Worm (Caenorhabditis elegans) whole organism, L3 larva: ENCODE results near the gene F13H8.12.
A peak's percentile ranks its signal among the peaks of the same experiment; 100 is the strongest.

ENCODE experiments used
- R02D3.7 ChIP-seq: fragments of 150-350 bp; optimal IDR thresholded peaks from 2 replicates; lab custom pipeline; 2014; ENCODE audit warnings: missing biosample characterization, missing genetic modification characterization
- aly-2 ChIP-seq: fragments of 150-350 bp; optimal IDR thresholded peaks from 2 replicates; lab custom pipeline; 2014; ENCODE audit warnings: missing biosample characterization, missing genetic modification characterization
- ama-1 ChIP-seq: fragments of 150-350 bp; optimal IDR thresholded peaks from 2 replicates; lab custom pipeline; 2018
- ceh-28 ChIP-seq: fragments of 150-350 bp; optimal IDR thresholded peaks from 2 replicates; lab custom pipeline; 2014; ENCODE audit warnings: missing biosample characterization, missing genetic modification reagents, missing genetic modification characterization
- ceh-82 ChIP-seq: fragments of 150-350 bp; optimal IDR thresholded peaks from 2 replicates; lab custom pipeline; 2014; ENCODE audit warnings: missing biosample characterization, missing genetic modification characterization
- daf-12 ChIP-seq: fragments of 150-350 bp; optimal IDR thresholded peaks from 2 replicates; lab custom pipeline; 2014; ENCODE audit warnings: missing biosample characterization, missing genetic modification reagents, missing genetic modification characterization
- egl-27 ChIP-seq: sonication (generic microtip); optimal IDR thresholded peaks from 4 replicates; lab custom pipeline; 2017; ENCODE audit warnings: missing biosample characterization, missing genetic modification reagents, missing genetic modification characterization
- elt-2 ChIP-seq: sonication (generic microtip); optimal IDR thresholded peaks from 2 replicates; lab custom pipeline; 2016; ENCODE audit warnings: missing genetic modification reagents, mild to moderate bottlenecking, missing genetic modification characterization, missing compliant biosample characterization
- elt-3 ChIP-seq, 3 experiments: fragments of 150-350 bp in 1 of 3; sonication (generic microtip) in 2 of 3; optimal IDR thresholded peaks; 2 replicates in 2 of 3; 4 replicates in 1 of 3; lab custom pipeline; 2014 to 2017; ENCODE audit warnings: missing biosample characterization in 3 of 3, missing genetic modification characterization in 3 of 3
- eor-1 ChIP-seq, 2 experiments: fragments of 150-350 bp; optimal IDR thresholded peaks; 2 replicates each; lab custom pipeline; 2014 to 2018; ENCODE audit warnings: missing biosample characterization in 2 of 2, missing genetic modification characterization in 2 of 2
- fkh-2 ChIP-seq: fragments of 150-350 bp; optimal IDR thresholded peaks from 2 replicates; lab custom pipeline; 2014; ENCODE audit warnings: missing biosample characterization, missing genetic modification reagents, missing genetic modification characterization
- jun-1 ChIP-seq: fragments of 150-350 bp; optimal IDR thresholded peaks from 2 replicates; lab custom pipeline; 2014; ENCODE audit warnings: missing biosample characterization, missing genetic modification reagents, missing genetic modification characterization
- lin-15B ChIP-seq: fragments of 150-350 bp; optimal IDR thresholded peaks from 2 replicates; lab custom pipeline; 2014; ENCODE audit warnings: missing biosample characterization, missing genetic modification characterization
- lin-39 ChIP-seq: fragments of 150-350 bp; optimal IDR thresholded peaks from 2 replicates; lab custom pipeline; 2018; ENCODE audit warnings: missing biosample characterization, missing genetic modification reagents, missing genetic modification characterization
- lsy-12 ChIP-seq: sonication (generic microtip); optimal IDR thresholded peaks from 2 replicates; lab custom pipeline; 2016; ENCODE audit warnings: mild to moderate bottlenecking, missing genetic modification characterization, missing compliant biosample characterization
- mdl-1 ChIP-seq: fragments of 150-350 bp; optimal IDR thresholded peaks from 2 replicates; lab custom pipeline; 2014; ENCODE audit warnings: missing biosample characterization, missing genetic modification characterization
- nfya-1 ChIP-seq: sonication (generic microtip); optimal IDR thresholded peaks from 2 replicates; lab custom pipeline; 2017; ENCODE audit warnings: missing genetic modification characterization, mild to moderate bottlenecking, missing compliant biosample characterization, antibody characterized with exemption, moderate library complexity; ENCODE audit not compliant: insufficient read depth
- nhr-11 ChIP-seq: fragments of 150-350 bp; optimal IDR thresholded peaks from 2 replicates; lab custom pipeline; 2014; ENCODE audit warnings: missing biosample characterization, missing genetic modification characterization
- nhr-12 ChIP-seq: fragments of 150-350 bp; optimal IDR thresholded peaks from 2 replicates; lab custom pipeline; 2014; ENCODE audit warnings: missing biosample characterization, missing genetic modification characterization
- nhr-25 ChIP-seq: sonication (generic microtip); optimal IDR thresholded peaks from 2 replicates; lab custom pipeline; 2017; ENCODE audit warnings: missing biosample characterization, missing genetic modification characterization
- nhr-28 ChIP-seq: fragments of 150-350 bp; optimal IDR thresholded peaks from 2 replicates; lab custom pipeline; 2014; ENCODE audit warnings: missing biosample characterization, missing genetic modification characterization
- nhr-43 ChIP-seq: sonication (generic microtip); optimal IDR thresholded peaks from 2 replicates; lab custom pipeline; 2016; ENCODE audit warnings: mild to moderate bottlenecking, missing genetic modification characterization, missing compliant biosample characterization; ENCODE audit not compliant: poor library complexity, severe bottlenecking
- nhr-67 ChIP-seq: fragments of 150-350 bp; optimal IDR thresholded peaks from 2 replicates; lab custom pipeline; 2014; ENCODE audit warnings: missing biosample characterization, missing genetic modification characterization
- nhr-77 ChIP-seq: fragments of 150-350 bp; optimal IDR thresholded peaks from 2 replicates; lab custom pipeline; 2014; ENCODE audit warnings: missing biosample characterization, missing genetic modification characterization
- pha-4 ChIP-seq: fragments of 150-350 bp; optimal IDR thresholded peaks from 2 replicates; lab custom pipeline; 2014; ENCODE audit warnings: missing biosample characterization, missing genetic modification reagents, missing genetic modification characterization
- pqm-1 ChIP-seq: fragments of 150-350 bp; optimal IDR thresholded peaks from 2 replicates; lab custom pipeline; 2017; ENCODE audit warnings: missing biosample characterization, missing genetic modification characterization, inconsistent platforms
- sea-2 ChIP-seq: fragments of 150-350 bp; sonication (generic microtip); optimal IDR thresholded peaks from 4 replicates; lab custom pipeline; 2014; ENCODE audit warnings: missing biosample characterization, missing genetic modification reagents, missing genetic modification characterization
- skn-1 ChIP-seq: fragments of 150-350 bp; optimal IDR thresholded peaks from 2 replicates; lab custom pipeline; 2014; ENCODE audit warnings: missing biosample characterization, missing genetic modification characterization
- zag-1 ChIP-seq: fragments of 150-350 bp; optimal IDR thresholded peaks from 2 replicates; lab custom pipeline; 2014; ENCODE audit warnings: missing biosample characterization, missing genetic modification characterization
- ztf-11 ChIP-seq: fragments of 150-350 bp; optimal IDR thresholded peaks from 2 replicates; lab custom pipeline; 2014; ENCODE audit warnings: missing biosample characterization, missing genetic modification characterization
- ztf-4 ChIP-seq: fragments of 150-350 bp; optimal IDR thresholded peaks from 2 replicates; lab custom pipeline; 2014; ENCODE audit warnings: missing biosample characterization, missing genetic modification characterization

Gene F13H8.12

ce11 chrII:6281002-6281401 is 18.7 kb downstream of the F13H8.12 start, which contains the start of gene scly-1:
TSS of gene scly-1 (minus strand) at chrII:6281102.
- TF ChIP-seq ceh-82 (tag; lab: Kevin White, UChicago) = no peak
- TF ChIP-seq daf-12 (tag; lab: Kevin White, UChicago) = no peak

- peak; percentile 17 for TF ChIP-seq lin-15B (tag; lab: Kevin White, UChicago)
- no peak for TF ChIP-seq zag-1 (tag; lab: Kevin White, UChicago)
- no peak for TF ChIP-seq ztf-11 (tag; lab: Kevin White, UChicago)
- TF ChIP-seq pqm-1 (tag; lab: Kevin White, UChicago) = peak; percentile 68
- no peak for TF ChIP-seq ceh-28 (tag; lab: Kevin White, UChicago)
- peak; percentile 9 for TF ChIP-seq pha-4 (tag; lab: Kevin White, UChicago)
- TF ChIP-seq mdl-1 (tag; lab: Kevin White, UChicago) = no peak
- peak; percentile 66 for TF ChIP-seq elt-2
- no peak for TF ChIP-seq nhr-77
- TF ChIP-seq nhr-12 (tag; lab: Kevin White, UChicago) = no peak
These were observed 19.6 kb downstream of the F13H8.12 start for ce11 chrII:6281903-6282302.

ce11 chrII:6283074-6283473 is 20.8 kb downstream of the F13H8.12 start, which contains the start of gene F13H8.1:
TSS of gene F13H8.1 (plus strand) at chrII:6283384.
- TF ChIP-seq pha-4 (tag; lab: Kevin White, UChicago) (peak; percentile 14), R02D3.7 (tag; lab: Kevin White, UChicago) (no peak), elt-2 (peak; percentile 88), jun-1 (tag; lab: Kevin White, UChicago) (peak; percentile 21), pqm-1 (tag; lab: Kevin White, UChicago) (peak; percentile 61)

ce11 chrII:6286865-6287264 is 24.5 kb downstream of the F13H8.12 start, which contains the start of gene F13H8.6:
TSS of gene F13H8.6 (minus strand) at chrII:6286965.
- TF ChIP-seq lin-15B (tag; lab: Kevin White, UChicago) (no peak), elt-2 (no peak), ztf-11 (tag; lab: Kevin White, UChicago) (no peak), ceh-28 (tag; lab: Kevin White, UChicago) (no peak), egl-27 (tag; lab: Kevin White, UChicago) (no peak), jun-1 (tag; lab: Kevin White, UChicago) (no peak), mdl-1 (tag; lab: Kevin White, UChicago) (no peak)

- no peak for TF ChIP-seq nfya-1
- no peak for TF ChIP-seq lin-39 (tag; lab: Kevin White, UChicago)
These were observed 25.8 kb downstream of the F13H8.12 start for ce11 chrII:6288104-6288503.

- TF ChIP-seq nhr-25 = no peak
- TF ChIP-seq zag-1 (tag; lab: Kevin White, UChicago) = no peak
- TF ChIP-seq nhr-11 (tag; lab: Kevin White, UChicago) = no peak
- no peak for TF ChIP-seq fkh-2 (tag; lab: Kevin White, UChicago)
- no peak for TF ChIP-seq nhr-28
- TF ChIP-seq eor-1 (tag; optimal IDR thresholded peaks at IDR 0.05; lab: Kevin White, UChicago) = no peak
- peak; percentile 78 for TF ChIP-seq elt-2
- no peak for TF ChIP-seq nhr-77
- TF ChIP-seq, all 47 proteins: peak for 1
These were observed 27.8 kb downstream of the F13H8.12 start, which contains the start of gene upb-1 for ce11 chrII:6290047-6290582. TSS of gene upb-1 (minus strand) at chrII:6290097.

- TF ChIP-seq nfya-1 (no peak), ceh-28 (tag; lab: Kevin White, UChicago) (no peak), nhr-67 (no peak), aly-2 (tag; lab: Kevin White, UChicago) (no peak), elt-3 (tag; optimal IDR thresholded peaks at IDR 0.05; lab: Kevin White, UChicago) (no peak), lin-15B (tag; lab: Kevin White, UChicago) (no peak), ztf-11 (tag; lab: Kevin White, UChicago) (no peak), eor-1 (tag; optimal IDR thresholded peaks at IDR 0.05; lab: Kevin White, UChicago) (no peak), lsy-12 (tag; lab: Kevin White, UChicago) (no peak), ama-1 (lab: Kevin White, UChicago) (no peak), nhr-11 (tag; lab: Kevin White, UChicago) (no peak), fkh-2 (tag; lab: Kevin White, UChicago) (no peak), sea-2 (GFP tag; lab: Kevin White, UChicago) (no peak), daf-12 (tag; lab: Kevin White, UChicago) (no peak), ztf-4 (tag; lab: Kevin White, UChicago) (no peak), pqm-1 (tag; lab: Kevin White, UChicago) (no peak), pha-4 (tag; lab: Kevin White, UChicago) (no peak), skn-1 (tag; lab: Kevin White, UChicago) (no peak), nhr-77 (no peak), nhr-43 (tag; lab: Kevin White, UChicago) (no peak)
These were observed 30.2 kb downstream of the F13H8.12 start, which contains the start of gene nyn-3 for ce11 chrII:6292527-6292926. TSS of gene nyn-3 (minus strand) at chrII:6292627.
